Worm (Caenorhabditis elegans): Measurements from ENCODE around the gene F21D12.3.

Gene F21D12.3

DNA sequence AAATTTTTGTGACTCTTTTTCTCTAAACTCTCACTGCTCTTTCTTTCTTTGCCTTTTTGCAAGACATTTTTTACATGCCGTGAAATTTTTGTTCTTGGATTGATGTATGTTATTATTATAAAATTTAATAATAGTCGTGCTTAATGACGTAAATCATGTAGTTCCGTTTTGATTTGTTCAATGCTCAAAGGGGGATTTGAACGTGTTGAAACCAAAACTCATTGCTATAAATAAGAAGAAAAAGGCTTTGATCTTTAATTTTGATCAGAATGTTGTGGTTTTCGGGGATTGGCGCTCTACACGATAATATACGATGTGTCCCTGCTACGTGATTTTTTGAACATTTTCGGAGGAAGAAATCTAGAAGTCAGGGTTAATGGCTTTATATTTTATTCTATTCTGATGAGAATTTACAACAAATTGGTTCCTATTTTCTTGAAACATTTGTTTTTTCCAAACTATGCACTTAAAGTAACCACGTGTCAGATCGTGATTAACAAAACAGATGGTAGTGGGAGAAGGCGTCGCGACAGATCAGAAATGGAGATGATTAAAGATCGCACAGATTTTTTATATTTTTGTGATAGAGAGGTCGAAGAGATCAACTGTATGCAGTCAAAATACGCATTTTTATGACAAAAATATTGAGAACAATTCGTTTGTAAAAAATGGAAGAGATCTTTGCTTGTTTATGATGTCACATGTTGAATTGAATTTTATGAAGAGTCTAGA is 17.9 kb upstream of the F21D12.3 start:
- TF ChIP-seq egl-27 (tag; optimal IDR thresholded peaks at IDR 0.05) = no peak
- no peak for TF ChIP-seq daf-12 (tag; optimal IDR thresholded peaks at IDR 0.05)

DNA sequence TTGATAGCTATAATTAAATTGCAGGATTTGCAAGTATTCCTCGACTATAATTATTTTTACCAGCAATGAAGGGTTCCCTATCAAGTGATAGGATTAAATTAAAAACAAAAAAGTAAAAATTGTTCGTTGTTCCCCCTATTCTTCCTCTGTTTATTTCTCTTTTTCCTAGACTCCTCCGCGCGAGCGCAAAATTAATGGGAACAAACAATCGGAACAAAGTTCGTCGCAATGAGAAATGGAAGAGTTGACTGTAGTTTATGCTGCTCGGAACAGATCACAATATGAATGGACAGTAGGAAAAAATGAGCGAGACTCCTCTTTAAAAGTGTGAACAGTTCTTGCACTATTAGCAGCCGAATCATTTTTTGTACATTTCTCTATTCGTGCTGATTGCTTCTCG is 16.9 kb upstream of the F21D12.3 start:
- TF ChIP-seq skn-1 (tag; optimal IDR thresholded peaks at IDR 0.05) = no peak
- TF ChIP-seq fos-1 (tag; optimal IDR thresholded peaks at IDR 0.05) = no peak
- no peak for TF ChIP-seq zag-1 (tag; optimal IDR thresholded peaks at IDR 0.05)
- peak; percentile 65 for TF ChIP-seq ama-1 (optimal IDR thresholded peaks at IDR 0.05)
- TF ChIP-seq sea-2 (GFP tag; optimal IDR thresholded peaks at IDR 0.05) = no peak
- no peak for TF ChIP-seq aly-2 (tag; optimal IDR thresholded peaks at IDR 0.05)
- TF ChIP-seq jun-1 (tag; optimal IDR thresholded peaks at IDR 0.05) = no peak
- TF ChIP-seq elt-1 (tag; optimal IDR thresholded peaks at IDR 0.05) = no peak
- no peak for TF ChIP-seq egl-27 (tag; optimal IDR thresholded peaks at IDR 0.05)
- no peak for TF ChIP-seq pqm-1 (tag; optimal IDR thresholded peaks at IDR 0.05)
- no peak for TF ChIP-seq ceh-28 (tag; optimal IDR thresholded peaks at IDR 0.05)
- no peak for TF ChIP-seq lin-39 (tag; optimal IDR thresholded peaks at IDR 0.05)
- TF ChIP-seq nhr-67 (tag; optimal IDR thresholded peaks at IDR 0.05) = no peak
- no peak for TF ChIP-seq lin-15B (tag; optimal IDR thresholded peaks at IDR 0.05)
- peak; percentile 73 for TF ChIP-seq pha-4 (tag; optimal IDR thresholded peaks at IDR 0.05)
- no peak for TF ChIP-seq R02D3.7 (tag; optimal IDR thresholded peaks at IDR 0.05)

DNA sequence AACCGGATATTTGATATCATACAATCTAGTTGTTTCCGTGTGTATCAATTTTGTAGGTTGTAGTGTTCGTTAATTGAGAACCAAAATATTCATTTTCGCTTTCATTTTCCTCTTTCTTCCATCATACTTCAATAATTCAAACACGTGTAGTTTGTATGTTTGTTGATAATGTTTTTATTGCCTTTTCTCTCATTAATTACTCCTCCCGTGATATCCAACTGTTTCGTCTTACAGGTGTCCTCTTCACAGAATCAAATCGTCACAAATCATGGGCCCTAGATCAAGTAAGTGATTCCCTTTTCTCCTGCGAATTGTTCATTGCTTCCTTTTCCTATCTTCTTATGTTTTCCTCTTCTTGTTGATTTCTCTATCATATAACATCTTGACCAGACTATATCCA is 15.2 kb upstream of the F21D12.3 start, which contains the start of gene nhr-21:
TSS of gene nhr-21 (plus strand) at position 235 of the 400 bp plus-strand sequence.
- TF ChIP-seq jun-1 (tag; optimal IDR thresholded peaks at IDR 0.05) = no peak
- TF ChIP-seq unc-39 (tag; optimal IDR thresholded peaks at IDR 0.05) = no peak
- peak; percentile 24 for TF ChIP-seq nhr-25 (tag; optimal IDR thresholded peaks at IDR 0.05)
- no peak for TF ChIP-seq lin-15B (tag; optimal IDR thresholded peaks at IDR 0.05)
- peak in 1 of 3 experiments; percentile 56 for TF ChIP-seq elt-3 (tag; optimal IDR thresholded peaks at IDR 0.05)
- TF ChIP-seq nhr-12 (tag; optimal IDR thresholded peaks at IDR 0.05) = no peak
- no peak for TF ChIP-seq pha-4 (tag; optimal IDR thresholded peaks at IDR 0.05)
- TF ChIP-seq snpc-4 (tag; optimal IDR thresholded peaks at IDR 0.05) = no peak
- no peak for TF ChIP-seq tbx-2 (tag; optimal IDR thresholded peaks at IDR 0.05)
- no peak for TF ChIP-seq elt-1 (tag; optimal IDR thresholded peaks at IDR 0.05)
- TF ChIP-seq nfya-1 (tag; optimal IDR thresholded peaks at IDR 0.05; ENCODE audit: insufficient read depth) = peak; percentile 35
- no peak for TF ChIP-seq nhr-76 (tag; optimal IDR thresholded peaks at IDR 0.05)
- no peak for TF ChIP-seq nhr-28 (tag; optimal IDR thresholded peaks at IDR 0.05)
- TF ChIP-seq ceh-28 (tag; optimal IDR thresholded peaks at IDR 0.05) = peak; percentile 10
- no peak for TF ChIP-seq fkh-2 (tag; optimal IDR thresholded peaks at IDR 0.05)
- no peak for TF ChIP-seq fkh-10 (GFP tag; optimal IDR thresholded peaks at IDR 0.05)
- peak; percentile 52 for TF ChIP-seq ama-1 (optimal IDR thresholded peaks at IDR 0.05)
- TF ChIP-seq ZK546.5 (tag; optimal IDR thresholded peaks at IDR 0.05) = no peak
- TF ChIP-seq lsy-12 (tag; optimal IDR thresholded peaks at IDR 0.05) = no peak
- TF ChIP-seq aly-2 (tag; optimal IDR thresholded peaks at IDR 0.05) = no peak
- TF ChIP-seq nhr-23 (tag; optimal IDR thresholded peaks at IDR 0.05) = peak; percentile 50
- TF ChIP-seq mml-1 (tag; optimal IDR thresholded peaks at IDR 0.05) = no peak
- no peak for TF ChIP-seq nhr-77 (tag; optimal IDR thresholded peaks at IDR 0.05)
- no peak for TF ChIP-seq ztf-11 (tag; optimal IDR thresholded peaks at IDR 0.05)
- TF ChIP-seq nhr-237 (tag; optimal IDR thresholded peaks at IDR 0.05) = no peak
- no peak for TF ChIP-seq ceh-16 (tag; optimal IDR thresholded peaks at IDR 0.05)
- no peak for TF ChIP-seq zag-1 (tag; optimal IDR thresholded peaks at IDR 0.05)

DNA sequence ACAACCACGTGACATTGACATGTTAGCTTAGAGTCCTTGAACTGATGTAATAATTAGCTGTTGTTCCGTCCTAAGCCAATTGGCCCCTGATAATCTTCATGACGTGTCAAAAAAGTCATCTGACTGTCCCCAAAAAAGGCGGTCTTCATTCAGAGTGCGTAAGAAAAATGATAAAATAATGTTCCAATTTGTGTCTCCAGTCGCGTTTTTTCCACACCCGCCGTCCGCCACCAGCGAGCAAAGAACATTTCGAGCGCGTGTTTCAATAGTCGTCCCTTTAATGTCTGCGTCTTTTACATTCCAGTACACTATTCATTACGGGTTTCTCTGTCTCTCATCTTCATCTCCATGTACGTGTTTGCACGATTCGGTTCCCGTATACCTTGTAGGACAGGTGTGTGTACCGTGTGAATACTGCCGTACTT is 13.7 kb upstream of the F21D12.3 start:
- TF ChIP-seq ceh-28 (tag; optimal IDR thresholded peaks at IDR 0.05) (peak; percentile 67), pqm-1 (tag; optimal IDR thresholded peaks at IDR 0.05) (peak; percentile 95), pha-4 (tag; optimal IDR thresholded peaks at IDR 0.05) (peak; percentile 91), nfya-1 (tag; optimal IDR thresholded peaks at IDR 0.05; ENCODE audit: insufficient read depth) (peak; percentile 72), eor-1 (tag; optimal IDR thresholded peaks at IDR 0.05) (no peak), elt-3 (tag; optimal IDR thresholded peaks at IDR 0.05) (peak in 2 of 3 experiments; percentile 34 to 69), nhr-237 (tag; optimal IDR thresholded peaks at IDR 0.05) (no peak), mdl-1 (tag; optimal IDR thresholded peaks at IDR 0.05) (peak; percentile 63), unc-39 (tag; optimal IDR thresholded peaks at IDR 0.05) (no peak), mml-1 (tag; optimal IDR thresholded peaks at IDR 0.05) (no peak), lin-15B (tag; optimal IDR thresholded peaks at IDR 0.05) (peak; percentile 2), nhr-12 (tag; optimal IDR thresholded peaks at IDR 0.05) (no peak), unc-62 (GFP tag; optimal IDR thresholded peaks at IDR 0.05) (no peak), ceh-82 (tag; optimal IDR thresholded peaks at IDR 0.05) (no peak), daf-12 (tag; optimal IDR thresholded peaks at IDR 0.05) (no peak), snpc-4 (tag; optimal IDR thresholded peaks at IDR 0.05) (peak; percentile 37), nhr-11 (tag; optimal IDR thresholded peaks at IDR 0.05) (no peak), tbx-2 (tag; optimal IDR thresholded peaks at IDR 0.05) (peak; percentile 75), lsy-12 (tag; optimal IDR thresholded peaks at IDR 0.05) (peak; percentile 66), nhr-23 (tag; optimal IDR thresholded peaks at IDR 0.05) (peak; percentile 92), hmg-11 (tag; optimal IDR thresholded peaks at IDR 0.05) (peak; percentile 61), egl-5 (tag; optimal IDR thresholded peaks at IDR 0.05) (no peak), nhr-43 (tag; optimal IDR thresholded peaks at IDR 0.05; ENCODE audit: poor library complexity, severe bottlenecking) (peak; percentile 99), elt-1 (tag; optimal IDR thresholded peaks at IDR 0.05) (no peak), nhr-25 (tag; optimal IDR thresholded peaks at IDR 0.05) (peak; percentile 90), nhr-76 (tag; optimal IDR thresholded peaks at IDR 0.05) (no peak), sea-2 (GFP tag; optimal IDR thresholded peaks at IDR 0.05) (no peak), fkh-10 (GFP tag; optimal IDR thresholded peaks at IDR 0.05) (no peak), skn-1 (tag; optimal IDR thresholded peaks at IDR 0.05) (no peak)
